Fruit fly (Drosophila melanogaster) whole organism, wandering third instar larva: ENCODE measurements around the gene WASp.

ENCODE experiments used
- Abd-B ChIP-seq: fragments of >200 bp; optimal IDR thresholded peaks from 2 replicates; lab custom pipeline; 2017; ENCODE audit warnings: missing biosample characterization, missing genetic modification characterization
- CG32264 ChIP-seq: fragments of 200-800 bp; sonication (Bioruptor generic); optimal IDR thresholded peaks from 2 replicates; lab custom pipeline; 2016; ENCODE audit warnings: missing biosample characterization, missing genetic modification characterization
- CG9705 ChIP-seq: fragments of 200-800 bp; sonication (Bioruptor generic); optimal IDR thresholded peaks from 2 replicates; lab custom pipeline; 2018; ENCODE audit warnings: missing biosample characterization, mild to moderate bottlenecking, missing genetic modification characterization
- CrebA ChIP-seq: fragments of 200-800 bp; sonication (Bioruptor generic); optimal IDR thresholded peaks from 2 replicates; lab custom pipeline; 2016; ENCODE audit warnings: missing biosample characterization, mild to moderate bottlenecking, missing genetic modification characterization, borderline replicate concordance
- Dfd ChIP-seq: fragments of >200 bp; optimal IDR thresholded peaks from 2 replicates; lab custom pipeline; 2017; ENCODE audit warnings: missing biosample characterization, missing genetic modification characterization
- Dif ChIP-seq: fragments of 200-275, 200-300 bp; sonication (Bioruptor generic); optimal IDR thresholded peaks from 2 replicates; lab custom pipeline; 2018; ENCODE audit warnings: missing biosample characterization, missing genetic modification characterization; ENCODE audit not compliant: partially characterized antibody
- GATAd ChIP-seq: sonication (Bioruptor generic); optimal IDR thresholded peaks from 2 replicates; lab custom pipeline; 2016; ENCODE audit warnings: missing biosample characterization, missing genetic modification characterization
- HLH106 ChIP-seq: fragments of 200-800 bp; optimal IDR thresholded peaks from 3 replicates; lab custom pipeline; 2019; ENCODE audit warnings: missing biosample characterization, mild to moderate bottlenecking, missing genetic modification characterization, moderate library complexity
- Hnf4 ChIP-seq: fragments of 200-800 bp; sonication (Bioruptor generic); optimal IDR thresholded peaks from 2 replicates; lab custom pipeline; 2016; ENCODE audit warnings: missing biosample characterization, mild to moderate bottlenecking, missing genetic modification characterization
- Hr78 ChIP-seq: fragments of >200 bp; optimal IDR thresholded peaks from 2 replicates; lab custom pipeline; 2017; ENCODE audit warnings: missing biosample characterization, missing genetic modification characterization
- Hr83 ChIP-seq: fragments of 200-300 bp; sonication (Bioruptor generic); optimal IDR thresholded peaks from 2 replicates; lab custom pipeline; 2016; ENCODE audit warnings: missing biosample characterization, mild to moderate bottlenecking, missing genetic modification characterization, moderate library complexity; ENCODE audit not compliant: poor library complexity, severe bottlenecking
- Jra ChIP-seq: sonication (Bioruptor generic); optimal IDR thresholded peaks from 2 replicates; lab custom pipeline; 2016; ENCODE audit warnings: missing biosample characterization, missing genetic modification characterization
- Mio ChIP-seq: sonication (Bioruptor generic); optimal IDR thresholded peaks from 2 replicates; lab custom pipeline; 2016; ENCODE audit warnings: missing biosample characterization, missing genetic modification characterization
- Myc ChIP-seq: fragments of >200 bp; optimal IDR thresholded peaks from 2 replicates; lab custom pipeline; 2017
- N ChIP-seq: fragments of >200 bp; optimal IDR thresholded peaks from 2 replicates; lab custom pipeline; 2018; ENCODE audit warnings: missing biosample characterization, missing external identifiers, missing genetic modification characterization
- OdsH ChIP-seq: fragments of 200-800 bp; sonication (Bioruptor generic); optimal IDR thresholded peaks from 2 replicates; lab custom pipeline; 2016; ENCODE audit warnings: missing biosample characterization, mild to moderate bottlenecking, missing genetic modification characterization
- Rel ChIP-seq, 2 experiments: fragments of 200-800 bp; sonication (Bioruptor generic) in 1 of 2; optimal IDR thresholded peaks; 2 replicates in 1 of 2; 3 replicates in 1 of 2; lab custom pipeline; 2016 to 2019; ENCODE audit warnings: mild to moderate bottlenecking in 2 of 2, missing biosample characterization in 2 of 2, missing genetic modification characterization in 2 of 2, moderate library complexity in 1 of 2
- Sp1 ChIP-seq: fragments of 200-800 bp; sonication (Bioruptor generic); optimal IDR thresholded peaks from 3 replicates; lab custom pipeline; 2019; ENCODE audit warnings: missing biosample characterization, mild to moderate bottlenecking, missing genetic modification characterization, moderate library complexity
- Vsx2 ChIP-seq: fragments of 200-300, 225-300 bp; sonication (Bioruptor generic); optimal IDR thresholded peaks from 2 replicates; lab custom pipeline; 2018; ENCODE audit warnings: missing biosample characterization, missing genetic modification characterization; ENCODE audit not compliant: partially characterized antibody
- br ChIP-seq: fragments of 200-800 bp; sonication (Bioruptor generic); optimal IDR thresholded peaks from 2 replicates; lab custom pipeline; 2016; ENCODE audit warnings: missing biosample characterization, missing genetic modification characterization
- brk ChIP-seq: fragments of 200-800 bp; sonication (Bioruptor generic); optimal IDR thresholded peaks from 2 replicates; lab custom pipeline; 2016; ENCODE audit warnings: missing biosample characterization, mild to moderate bottlenecking, missing genetic modification characterization
- dl ChIP-seq, 2 experiments: fragments of 175-275, 200-275 bp in 1 of 2; fragments of 200-275 bp in 1 of 2; sonication (Bioruptor generic); optimal IDR thresholded peaks; lab custom pipeline; 2018; ENCODE audit warnings: mild to moderate bottlenecking in 2 of 2, missing biosample characterization in 2 of 2, missing genetic modification characterization in 2 of 2, moderate library complexity in 2 of 2; ENCODE audit not compliant: partially characterized antibody in 2 of 2, insufficient read depth in 1 of 2
- dmrt93B ChIP-seq: fragments of 200-800 bp; sonication (Bioruptor generic); optimal IDR thresholded peaks from 2 replicates; lab custom pipeline; 2018; ENCODE audit warnings: missing biosample characterization, mild to moderate bottlenecking, missing genetic modification characterization
- dsf ChIP-seq: sonication (Bioruptor generic); optimal IDR thresholded peaks from 2 replicates; lab custom pipeline; 2016; ENCODE audit warnings: missing biosample characterization, missing genetic modification characterization, borderline replicate concordance
- ey ChIP-seq: fragments of 200-800 bp; sonication (Bioruptor generic); optimal IDR thresholded peaks from 2 replicates; lab custom pipeline; 2016; ENCODE audit warnings: missing biosample characterization, missing genetic modification characterization
- foxo ChIP-seq, 2 experiments: fragments of 200-800 bp; sonication (Bioruptor generic); optimal IDR thresholded peaks; 2 replicates in 1 of 2; 3 replicates in 1 of 2; lab custom pipeline; 2016 to 2017; ENCODE audit warnings: missing biosample characterization in 2 of 2, missing genetic modification characterization in 2 of 2
- fru ChIP-seq: fragments of 200-800 bp; sonication (Bioruptor generic); optimal IDR thresholded peaks from 3 replicates; lab custom pipeline; 2016; ENCODE audit warnings: missing biosample characterization, mild to moderate bottlenecking, missing genetic modification characterization
- h ChIP-seq: fragments of 200-800 bp; sonication (Bioruptor generic); optimal IDR thresholded peaks from 3 replicates; lab custom pipeline; 2016; ENCODE audit warnings: missing biosample characterization, mild to moderate bottlenecking, missing genetic modification characterization
- jim ChIP-seq: fragments of 175-275, 200-325 bp; sonication (Bioruptor generic); optimal IDR thresholded peaks from 2 replicates; lab custom pipeline; 2016; ENCODE audit warnings: missing biosample characterization, mild to moderate bottlenecking, missing genetic modification characterization
- lola ChIP-seq: fragments of >200 bp; optimal IDR thresholded peaks from 2 replicates; lab custom pipeline; 2017; ENCODE audit warnings: missing biosample characterization, missing genetic modification characterization
- pan ChIP-seq: fragments of >200 bp; optimal IDR thresholded peaks from 2 replicates; lab custom pipeline; 2017
- psq ChIP-seq: fragments of 200-800 bp; sonication (Bioruptor generic); optimal IDR thresholded peaks from 3 replicates; lab custom pipeline; 2017; ENCODE audit warnings: missing biosample characterization, mild to moderate bottlenecking, missing genetic modification characterization, moderate library complexity
- rgr ChIP-seq: fragments of 200-800 bp; sonication (Bioruptor generic); optimal IDR thresholded peaks from 3 replicates; lab custom pipeline; 2016; ENCODE audit warnings: missing biosample characterization, mild to moderate bottlenecking, missing genetic modification characterization
- sage ChIP-seq: fragments of 200-800 bp; sonication (Bioruptor generic); optimal IDR thresholded peaks from 2 replicates; lab custom pipeline; 2016; ENCODE audit warnings: missing biosample characterization, mild to moderate bottlenecking, missing genetic modification characterization
- sv ChIP-seq: fragments of 200-800 bp; sonication (Bioruptor generic); optimal IDR thresholded peaks from 3 replicates; lab custom pipeline; 2016; ENCODE audit warnings: missing biosample characterization, missing genetic modification characterization
- tai ChIP-seq: sonication (Bioruptor generic); optimal IDR thresholded peaks from 2 replicates; lab custom pipeline; 2016; ENCODE audit warnings: missing biosample characterization, missing genetic modification characterization
- usp ChIP-seq: fragments of >200 bp; optimal IDR thresholded peaks from 2 replicates; lab custom pipeline; 2017; ENCODE audit warnings: missing biosample characterization, missing genetic modification characterization
- woc ChIP-seq: sonication (Bioruptor generic); optimal IDR thresholded peaks from 2 replicates; lab custom pipeline; 2016; ENCODE audit warnings: missing biosample characterization, mild to moderate bottlenecking, missing genetic modification characterization

Gene WASp

dm6 chr3R:28827222-28827621, 4.6 kb downstream of the WASp start:
- TF ChIP-seq HLH106 (tag; lab: Kevin White, UChicago): no peak
- TF ChIP-seq fru (GFP tag; lab: Kevin White, UChicago): no peak
- no peak for TF ChIP-seq h (GFP tag; lab: Kevin White, UChicago)
- no peak for TF ChIP-seq Myc
- TF ChIP-seq rgr: no peak
- no peak for TF ChIP-seq Vsx2 (GFP tag; lab: Kevin White, UChicago)
- no peak for TF ChIP-seq Jra (GFP tag; lab: Kevin White, UChicago)
- TF ChIP-seq CG32264: no peak
- no peak for TF ChIP-seq sage (GFP tag; lab: Kevin White, UChicago)

DNA sequence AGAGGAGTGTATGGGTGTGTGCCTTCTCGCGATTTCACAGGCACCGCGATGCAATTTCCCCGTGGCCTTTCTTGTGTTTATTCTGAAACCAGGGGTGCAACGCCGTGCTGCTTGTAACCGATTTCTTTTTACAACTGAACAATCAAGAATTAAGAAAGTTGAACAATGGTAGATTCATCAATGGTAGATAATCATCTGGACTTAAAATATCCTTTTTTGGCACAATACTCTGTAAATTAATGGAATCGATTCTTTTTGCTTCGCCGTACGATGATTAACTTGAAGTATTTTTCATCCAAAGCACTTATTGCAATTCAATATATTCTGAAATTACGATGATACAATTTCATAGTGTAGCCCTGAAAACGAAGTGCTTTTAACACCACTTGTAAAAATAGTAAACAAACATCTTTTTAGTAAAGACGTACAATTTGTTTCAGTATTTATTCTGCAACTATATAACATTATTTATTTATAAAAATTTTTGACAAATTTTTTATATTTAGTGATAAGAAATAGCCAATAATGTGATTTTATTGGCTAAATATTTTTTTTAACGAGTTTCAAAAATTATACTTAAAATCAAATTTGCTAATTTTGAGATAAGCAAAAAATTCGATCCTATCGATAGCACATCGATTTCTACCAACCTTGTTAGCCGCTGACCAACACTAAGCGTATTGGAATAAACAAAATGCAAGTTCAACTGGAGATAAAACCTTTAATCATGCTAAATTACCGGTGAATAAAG, 12.1 kb downstream of the WASp start, which contains the start of the genes CG1523 and CG1647:
Gene CG1523 (minus strand): TSS at position 114 of the 751 bp plus-strand sequence.
Gene CG1647 (plus strand): TSS at position 667 of the 751 bp plus-strand sequence.
- TF ChIP-seq tai (GFP tag; lab: Kevin White, UChicago): no peak
- TF ChIP-seq rgr: peak; percentile 70
- no peak for TF ChIP-seq jim
- TF ChIP-seq Jra (GFP tag; lab: Kevin White, UChicago): no peak
- no peak for TF ChIP-seq dmrt93B (GFP tag; lab: Kevin White, UChicago)
- TF ChIP-seq brk: no peak
- TF ChIP-seq woc: no peak
- TF ChIP-seq Hnf4: no peak
- peak; percentile 49 for TF ChIP-seq OdsH (GFP tag; lab: Kevin White, UChicago)
- no peak for TF ChIP-seq pan (lab: Kevin White, UChicago)
- TF ChIP-seq CG32264: no peak
- no peak for TF ChIP-seq Hr78 (GFP tag; lab: Kevin White, UChicago)
- peak; percentile 64 for TF ChIP-seq ey (GFP tag; lab: Kevin White, UChicago)
- TF ChIP-seq dl (GFP tag; optimal IDR thresholded peaks at IDR 0.05; lab: Kevin White, UChicago; ENCODE audit: insufficient read depth in 1 of 2, partially characterized antibody in 2 of 2): no peak
- TF ChIP-seq Abd-B (GFP tag; lab: Kevin White, UChicago): no peak
- peak; percentile 48 for TF ChIP-seq Hr83 (GFP tag; lab: Kevin White, UChicago)
- TF ChIP-seq Mio: no peak
- no peak for TF ChIP-seq Rel (GFP tag; optimal IDR thresholded peaks at IDR 0.05; lab: Kevin White, UChicago)
- TF ChIP-seq Rel (tag; optimal IDR thresholded peaks at IDR 0.05; lab: Kevin White, UChicago): peak; percentile 60
- no peak for TF ChIP-seq dsf (GFP tag; lab: Kevin White, UChicago)
- TF ChIP-seq Dfd (GFP tag; lab: Kevin White, UChicago): no peak
- TF ChIP-seq N (GFP tag; lab: Kevin White, UChicago): no peak
- no peak for TF ChIP-seq h (GFP tag; lab: Kevin White, UChicago)
- no peak for TF ChIP-seq lola (GFP tag; lab: Kevin White, UChicago)
- TF ChIP-seq br (GFP tag; lab: Kevin White, UChicago): no peak
- no peak for TF ChIP-seq CrebA (GFP tag; lab: Kevin White, UChicago)
- peak; percentile 55 for TF ChIP-seq psq (GFP tag; lab: Kevin White, UChicago)
- no peak for TF ChIP-seq Vsx2 (GFP tag; lab: Kevin White, UChicago)
- peak in 1 of 2 experiments; percentile 76 for TF ChIP-seq foxo (GFP tag; optimal IDR thresholded peaks at IDR 0.05; lab: Kevin White, UChicago)
- no peak for TF ChIP-seq Dif (GFP tag; lab: Kevin White, UChicago)
- no peak for TF ChIP-seq sage (GFP tag; lab: Kevin White, UChicago)
- TF ChIP-seq HLH106 (tag; lab: Kevin White, UChicago): peak; percentile 81
- no peak for TF ChIP-seq Myc
- TF ChIP-seq fru (GFP tag; lab: Kevin White, UChicago): no peak
- no peak for TF ChIP-seq GATAd
- no peak for TF ChIP-seq sv (GFP tag; lab: Kevin White, UChicago)
- no peak for TF ChIP-seq usp (GFP tag; lab: Kevin White, UChicago)
- peak; percentile 69 for TF ChIP-seq CG9705
- peak; percentile 74 for TF ChIP-seq Sp1
